Worm (Caenorhabditis elegans): ENCODE results near the gene rfs-1.

Gene rfs-1

ce11 chrIII:8226178-8226577, at the start of gene rfs-1:
TSS of gene rfs-1 (plus strand) at chrIII:8226478.
- no peak for TF ChIP-seq unc-62 (GFP tag; optimal IDR thresholded peaks at IDR 0.05)

- no peak for TF ChIP-seq unc-62 (GFP tag; optimal IDR thresholded peaks at IDR 0.05)
Measured at ce11 chrIII:8178924-8179323, 47.4 kb upstream of the rfs-1 start, which contains the start of gene C50C3.5. TSS of gene C50C3.5 (plus strand) at chrIII:8179224.

ce11 chrIII:8181581-8181980, 44.7 kb upstream of the rfs-1 start, which contains the start of gene spc-2:
TSS of gene spc-2 (plus strand) at chrIII:8181881.
- TF ChIP-seq unc-62 (GFP tag; optimal IDR thresholded peaks at IDR 0.05) = no peak

- no peak for TF ChIP-seq unc-62 (GFP tag; optimal IDR thresholded peaks at IDR 0.05)
Measured at ce11 chrIII:8182573-8182972, 43.7 kb upstream of the rfs-1 start.

ce11 chrIII:8185130-8185529, 41.1 kb upstream of the rfs-1 start:
- TF ChIP-seq unc-62 (GFP tag; optimal IDR thresholded peaks at IDR 0.05) = no peak

- TF ChIP-seq unc-62 (GFP tag; optimal IDR thresholded peaks at IDR 0.05) = no peak
Measured at ce11 chrIII:8190505-8190904, 35.8 kb upstream of the rfs-1 start, which contains the start of gene C50C3.19. TSS of gene C50C3.19 (plus strand) at chrIII:8190805.

ce11 chrIII:8191695-8192094, 34.6 kb upstream of the rfs-1 start, which contains the start of gene C50C3.1:
TSS of gene C50C3.1 (plus strand) at chrIII:8191995.
- TF ChIP-seq unc-62 (GFP tag; optimal IDR thresholded peaks at IDR 0.05) = no peak

ce11 chrIII:8199060-8199459, 27.2 kb upstream of the rfs-1 start:
- TF ChIP-seq unc-62 (GFP tag; optimal IDR thresholded peaks at IDR 0.05) = no peak

- TF ChIP-seq unc-62 (GFP tag; optimal IDR thresholded peaks at IDR 0.05) = no peak
Measured at ce11 chrIII:8201117-8201516, 25.2 kb upstream of the rfs-1 start, which contains the start of gene unc-36. TSS of gene unc-36 (minus strand) at chrIII:8201217.

- TF ChIP-seq unc-62 (GFP tag; optimal IDR thresholded peaks at IDR 0.05) = no peak
Measured at ce11 chrIII:8201760-8202159, 24.5 kb upstream of the rfs-1 start.

ce11 chrIII:8202754-8203153, 23.5 kb upstream of the rfs-1 start, which contains the start of gene snb-5:
TSS of gene snb-5 (plus strand) at chrIII:8203054.
- TF ChIP-seq unc-62 (GFP tag; optimal IDR thresholded peaks at IDR 0.05) = no peak

ce11 chrIII:8209775-8210174, 16.5 kb upstream of the rfs-1 start, which contains the start of gene C30A5.10:
TSS of gene C30A5.10 (minus strand) at chrIII:8209875.
- TF ChIP-seq unc-62 (GFP tag; optimal IDR thresholded peaks at IDR 0.05) = no peak

- TF ChIP-seq unc-62 (GFP tag; optimal IDR thresholded peaks at IDR 0.05) = no peak
Measured at ce11 chrIII:8211562-8211961, 14.7 kb upstream of the rfs-1 start.

- no peak for TF ChIP-seq unc-62 (GFP tag; optimal IDR thresholded peaks at IDR 0.05)
Measured at ce11 chrIII:8216224-8216623, 10.1 kb upstream of the rfs-1 start, which contains the start of gene unc-86. TSS of gene unc-86 (minus strand) at chrIII:8216336.

- no peak for TF ChIP-seq unc-62 (GFP tag; optimal IDR thresholded peaks at IDR 0.05)
Measured at ce11 chrIII:8217919-8218318, 8.4 kb upstream of the rfs-1 start, which contains the start of gene C30A5.16. TSS of gene C30A5.16 (plus strand) at chrIII:8218219.

- no peak for TF ChIP-seq unc-62 (GFP tag; optimal IDR thresholded peaks at IDR 0.05)
Measured at ce11 chrIII:8220081-8220480, 6.2 kb upstream of the rfs-1 start.

- TF ChIP-seq unc-62 (GFP tag; optimal IDR thresholded peaks at IDR 0.05) = no peak
Measured at ce11 chrIII:8224769-8225168, 1.5 kb upstream of the rfs-1 start, which contains the start of gene mob-4. TSS of gene mob-4 (plus strand) at chrIII:8225097.

- TF ChIP-seq unc-62 (GFP tag; optimal IDR thresholded peaks at IDR 0.05) = no peak
Measured at ce11 chrIII:8227511-8227910, 1.2 kb downstream of the rfs-1 start, which contains the start of gene fbxl-1. TSS of gene fbxl-1 (plus strand) at chrIII:8227830.
